Fruit fly (Drosophila melanogaster) whole organism, embryonic: ENCODE data around the gene CG11951.

ENCODE experiments used
- ATbp ChIP-seq: fragments of 200-800 bp; sonication (Bioruptor generic); optimal IDR thresholded peaks from 2 replicates; lab custom pipeline; 2017; ENCODE audit warnings: missing biosample characterization, mild to moderate bottlenecking, missing genetic modification characterization, missing genetic modification reagents
- Abd-B ChIP-seq: fragments of 200-800 bp; sonication (Bioruptor generic); optimal IDR thresholded peaks from 2 replicates; lab custom pipeline; 2018; ENCODE audit warnings: missing biosample characterization, mild to moderate bottlenecking, missing genetic modification characterization, moderate library complexity
- Ada2b ChIP-seq: fragments of 200-800 bp; sonication (Bioruptor generic); IDR thresholded peaks from 2 replicates; pipeline ENCODE4 v1.3.6; 2022; ENCODE audit warnings: missing biosample characterization, missing genetic modification characterization
- BtbVII ChIP-seq: fragments of 200-800 bp; sonication (Bioruptor generic); optimal IDR thresholded peaks from 3 replicates; lab custom pipeline; 2017; ENCODE audit warnings: missing biosample characterization, mild to moderate bottlenecking, missing genetic modification characterization
- CG1024 ChIP-seq: fragments of 200-800 bp; sonication (Bioruptor generic); IDR thresholded peaks from 2 replicates; pipeline ENCODE4 v1.3.6; 2022; ENCODE audit warnings: missing biosample characterization, missing genetic modification characterization
- CG10543 ChIP-seq: fragments of 200-800 bp; sonication (Bioruptor generic); optimal IDR thresholded peaks from 3 replicates; lab custom pipeline; 2017; ENCODE audit warnings: missing biosample characterization, mild to moderate bottlenecking, missing genetic modification characterization, moderate library complexity
- CG11247 ChIP-seq: fragments of 200-800 bp; sonication (Bioruptor generic); IDR thresholded peaks from 2 replicates; pipeline ENCODE4 v1.3.6; 2022; ENCODE audit warnings: missing biosample characterization, missing genetic modification characterization
- CG12299 ChIP-seq: fragments of 200-800 bp; sonication (Bioruptor generic); optimal IDR thresholded peaks from 2 replicates; lab custom pipeline; 2018; ENCODE audit warnings: missing biosample characterization, mild to moderate bottlenecking, missing genetic modification characterization
- CG15514 ChIP-seq: fragments of 200-800 bp; sonication (Bioruptor generic); optimal IDR thresholded peaks from 3 replicates; lab custom pipeline; 2017; ENCODE audit warnings: missing biosample characterization, missing genetic modification characterization, mild to moderate bottlenecking, moderate library complexity, missing genetic modification reagents
- CG1603 ChIP-seq: fragments of 200-800 bp; sonication (Bioruptor generic); optimal IDR thresholded peaks from 2 replicates; lab custom pipeline; 2019; ENCODE audit warnings: missing biosample characterization, mild to moderate bottlenecking, missing genetic modification characterization, moderate library complexity
- CG17361 ChIP-seq: fragments of 200-800 bp; sonication (Bioruptor generic); IDR thresholded peaks from 3 replicates; pipeline ENCODE4 v1.3.6; 2022; ENCODE audit warnings: missing biosample characterization, missing genetic modification characterization
- CG17802 ChIP-seq: fragments of 200-800 bp; sonication (Bioruptor generic); optimal IDR thresholded peaks from 2 replicates; lab custom pipeline; 2018; ENCODE audit warnings: missing biosample characterization, mild to moderate bottlenecking, missing genetic modification characterization, moderate library complexity
- CG18011 ChIP-seq: fragments of 200-800 bp; sonication (Bioruptor generic); optimal IDR thresholded peaks from 2 replicates; lab custom pipeline; 2017; ENCODE audit warnings: missing biosample characterization, missing genetic modification characterization, mild to moderate bottlenecking, moderate library complexity, missing genotype
- CG18262 ChIP-seq: fragments of 200-800 bp; optimal IDR thresholded peaks from 3 replicates; lab custom pipeline; 2019; ENCODE audit warnings: missing biosample characterization, mild to moderate bottlenecking, missing genetic modification characterization, moderate library complexity
- CG4404 ChIP-seq: fragments of 200-800 bp; sonication (Bioruptor generic); IDR thresholded peaks from 2 replicates; pipeline ENCODE4 v1.3.6; 2022; ENCODE audit warnings: missing biosample characterization, missing genetic modification characterization
- CG4424 ChIP-seq: fragments of 200-800 bp; sonication (Bioruptor generic); optimal IDR thresholded peaks from 3 replicates; lab custom pipeline; 2016; ENCODE audit warnings: missing biosample characterization, missing genetic modification characterization
- CG4617 ChIP-seq: fragments of 200-800 bp; sonication (Bioruptor generic); optimal IDR thresholded peaks from 3 replicates; lab custom pipeline; 2016; ENCODE audit warnings: missing biosample characterization, missing genetic modification characterization, borderline replicate concordance
- CG6689 ChIP-seq: fragments of 200-800 bp; sonication (Bioruptor generic); IDR thresholded peaks from 2 replicates; pipeline ENCODE4 v1.3.6; 2022; ENCODE audit warnings: missing biosample characterization, missing genetic modification characterization
- CG7745 ChIP-seq: fragments of 200-800 bp; sonication (Bioruptor generic); optimal IDR thresholded peaks from 2 replicates; lab custom pipeline; 2018; ENCODE audit warnings: missing biosample characterization, mild to moderate bottlenecking, missing genetic modification characterization, moderate library complexity
- CG8281 ChIP-seq: fragments of 200-800 bp; sonication (Bioruptor generic); optimal IDR thresholded peaks from 2 replicates; lab custom pipeline; 2018; ENCODE audit warnings: missing biosample characterization, mild to moderate bottlenecking, missing genetic modification characterization, moderate library complexity
- CG8944 ChIP-seq: fragments of 200-800 bp; sonication (Bioruptor generic); optimal IDR thresholded peaks from 3 replicates; lab custom pipeline; 2016; ENCODE audit warnings: missing biosample characterization, missing genetic modification characterization
- Dll ChIP-seq: fragments of 200-800 bp; sonication (Bioruptor generic); IDR thresholded peaks from 4 replicates; pipeline ENCODE4 v1.3.6; 2022; ENCODE audit warnings: missing biosample characterization, missing genetic modification characterization; ENCODE audit not compliant: partially characterized antibody
- Eip74EF ChIP-seq, 2 experiments: fragments of 200-800 bp in 1 of 2; fragments of >200 bp in 1 of 2; sonication (Bioruptor generic) in 1 of 2; optimal IDR thresholded peaks; 2 replicates each; lab custom pipeline; 2017 to 2019; ENCODE audit warnings: missing biosample characterization in 2 of 2, missing genetic modification characterization in 2 of 2, mild to moderate bottlenecking in 1 of 2, moderate library complexity in 1 of 2
- Lpt ChIP-seq: fragments of >200 bp; optimal IDR thresholded peaks from 2 replicates; lab custom pipeline; 2018; ENCODE audit warnings: missing biosample characterization, missing genetic modification characterization
- NC2β ChIP-seq: fragments of 200-800 bp; sonication (Bioruptor generic); optimal IDR thresholded peaks from 2 replicates; lab custom pipeline; 2016; ENCODE audit warnings: missing biosample characterization, missing genetic modification characterization
- TFAM ChIP-seq: fragments of 200-800 bp; sonication (Bioruptor generic); optimal IDR thresholded peaks from 2 replicates; lab custom pipeline; 2017; ENCODE audit warnings: missing biosample characterization, missing genetic modification characterization, inconsistent platforms
- Tbp ChIP-seq: fragments of >200 bp; optimal IDR thresholded peaks from 2 replicates; lab custom pipeline; 2018; ENCODE audit warnings: missing biosample characterization, missing genetic modification characterization
- Xbp1 ChIP-seq: fragments of 200-800 bp; sonication (Bioruptor generic); optimal IDR thresholded peaks from 3 replicates; lab custom pipeline; 2016; ENCODE audit warnings: missing biosample characterization, mild to moderate bottlenecking, missing genetic modification characterization
- Xrp1 ChIP-seq: fragments of 200-800 bp; sonication (Bioruptor generic); IDR thresholded peaks from 2 replicates; pipeline ENCODE4 v1.3.6; 2022; ENCODE audit warnings: missing biosample characterization, missing genetic modification characterization
- bsh ChIP-seq, 2 experiments: fragments of 200-800 bp; sonication (Bioruptor generic); optimal IDR thresholded peaks; 2 replicates each; lab custom pipeline; 2017 to 2018; ENCODE audit warnings: mild to moderate bottlenecking in 2 of 2, missing biosample characterization in 2 of 2, missing genetic modification characterization in 2 of 2, moderate library complexity in 1 of 2
- cg ChIP-seq: fragments of 200-800 bp; sonication (Bioruptor generic); optimal IDR thresholded peaks from 3 replicates; lab custom pipeline; 2019; ENCODE audit warnings: missing biosample characterization, mild to moderate bottlenecking, missing genetic modification characterization, moderate library complexity
- dati ChIP-seq: fragments of 200-800 bp; sonication (Bioruptor generic); IDR thresholded peaks from 2 replicates; pipeline ENCODE4 v1.3.6; 2022; ENCODE audit warnings: missing biosample characterization, missing genetic modification characterization
- en ChIP-seq: fragments of 200-800 bp; sonication (Bioruptor generic); optimal IDR thresholded peaks from 2 replicates; lab custom pipeline; 2016; ENCODE audit warnings: missing biosample characterization, missing genetic modification characterization
- fd102C ChIP-seq: fragments of 200-800 bp; sonication (Bioruptor generic); optimal IDR thresholded peaks from 2 replicates; lab custom pipeline; 2018; ENCODE audit warnings: missing biosample characterization, mild to moderate bottlenecking, missing genetic modification characterization, moderate library complexity
- fru ChIP-seq: fragments of >200 bp; optimal IDR thresholded peaks from 2 replicates; lab custom pipeline; 2017
- gce ChIP-seq: fragments of 200-800 bp; sonication (Bioruptor generic); IDR thresholded peaks from 3 replicates; pipeline ENCODE4 v1.3.6; 2022; ENCODE audit warnings: missing biosample characterization, missing genetic modification characterization
- lab ChIP-seq: fragments of 200-800 bp; sonication (Bioruptor generic); optimal IDR thresholded peaks from 3 replicates; lab custom pipeline; 2017; ENCODE audit warnings: missing biosample characterization, missing genetic modification characterization, mild to moderate bottlenecking, moderate library complexity, missing genetic modification reagents
- nerfin-1 ChIP-seq: fragments of 200-800 bp; sonication (Bioruptor generic); optimal IDR thresholded peaks from 3 replicates; lab custom pipeline; 2019; ENCODE audit warnings: missing biosample characterization, mild to moderate bottlenecking, missing genetic modification characterization, moderate library complexity
- p53 ChIP-seq: fragments of 200-800 bp; sonication (Bioruptor generic); optimal IDR thresholded peaks from 2 replicates; lab custom pipeline; 2016; ENCODE audit warnings: missing biosample characterization, missing genetic modification characterization
- pzg ChIP-seq: fragments of 200-800 bp; sonication (Bioruptor generic); optimal IDR thresholded peaks from 3 replicates; lab custom pipeline; 2018; ENCODE audit warnings: missing biosample characterization, mild to moderate bottlenecking, missing genetic modification characterization, moderate library complexity
- ranshi ChIP-seq: fragments of 200-800 bp; sonication (Bioruptor generic); IDR thresholded peaks from 2 replicates; pipeline ENCODE4 v1.3.6; 2022; ENCODE audit warnings: missing biosample characterization, missing genetic modification characterization
- row ChIP-seq: fragments of 200-800 bp; sonication (Bioruptor generic); IDR thresholded peaks from 3 replicates; pipeline ENCODE4 v1.3.6; 2022; ENCODE audit warnings: missing biosample characterization, missing genetic modification characterization
- slbo ChIP-seq: fragments of 200-800 bp; sonication (Bioruptor generic); IDR thresholded peaks from 2 replicates; pipeline ENCODE4 v1.3.6; 2022; ENCODE audit warnings: missing biosample characterization, missing genetic modification characterization
- sr ChIP-seq: fragments of 200-800 bp; sonication (Bioruptor generic); IDR thresholded peaks from 3 replicates; pipeline ENCODE4 v1.3.6; 2022; ENCODE audit warnings: missing biosample characterization, missing genetic modification characterization
- stwl ChIP-seq: fragments of 200-800 bp; sonication (Bioruptor generic); optimal IDR thresholded peaks from 3 replicates; lab custom pipeline; 2018; ENCODE audit warnings: missing biosample characterization, mild to moderate bottlenecking, missing genetic modification characterization, moderate library complexity
- tap ChIP-seq: fragments of 200-800 bp; optimal IDR thresholded peaks from 3 replicates; lab custom pipeline; 2019; ENCODE audit warnings: missing biosample characterization, mild to moderate bottlenecking, missing genetic modification characterization, moderate library complexity
- tgo ChIP-seq: fragments of 200-800 bp; sonication (Bioruptor generic); IDR thresholded peaks from 3 replicates; pipeline ENCODE4 v1.3.6; 2022; ENCODE audit warnings: missing biosample characterization, missing genetic modification characterization
- unc-4 ChIP-seq: fragments of 200-800 bp; sonication (Bioruptor generic); IDR thresholded peaks from 2 replicates; pipeline ENCODE4 v1.3.6; 2022; ENCODE audit warnings: missing biosample characterization, missing genetic modification characterization; ENCODE audit not compliant: partially characterized antibody

Gene CG11951

DNA sequence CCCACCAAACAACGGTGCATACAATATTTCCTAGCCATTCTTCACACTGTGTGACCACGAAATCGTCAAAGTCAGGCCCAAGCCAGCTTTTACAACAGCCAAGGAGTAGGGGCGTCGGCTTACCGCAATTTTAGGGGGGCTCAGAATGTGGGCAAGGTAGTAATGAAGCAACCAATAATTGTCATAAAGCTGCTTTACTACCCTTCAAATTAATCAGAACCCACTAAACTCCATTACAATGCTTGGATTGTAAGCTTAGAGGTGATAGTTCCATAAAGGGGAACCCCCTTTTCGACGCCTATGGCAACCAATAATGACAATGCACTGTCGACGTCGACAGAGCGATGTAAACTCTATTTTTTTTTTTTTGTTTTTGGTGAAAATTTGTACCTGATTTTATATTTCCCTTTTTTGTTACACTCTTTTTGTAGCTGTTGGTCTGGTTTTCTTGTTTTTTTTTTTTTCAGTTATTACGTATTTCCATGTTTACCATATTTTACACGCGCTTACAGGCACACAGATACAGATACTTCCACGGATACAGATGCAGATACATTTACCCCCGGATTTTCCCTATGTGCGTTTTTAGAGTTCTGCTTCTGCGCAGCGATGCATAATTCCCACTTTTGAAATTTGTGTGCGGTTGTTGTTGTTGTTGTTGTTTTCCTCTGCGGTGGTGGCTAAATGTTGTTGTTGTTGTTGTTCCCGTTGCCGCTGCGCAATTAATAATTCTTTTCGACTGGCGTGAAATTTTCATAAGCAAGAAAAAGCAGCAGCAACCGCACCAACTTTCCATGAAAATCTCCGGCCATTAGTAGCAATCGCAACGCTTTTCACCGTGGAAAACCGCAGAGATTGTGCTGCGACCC, 33.7 kb downstream of the CG11951 start (continued):
- peak; percentile 31 for TF ChIP-seq CG15514 (GFP tag; lab: Kevin White, UChicago)
- peak; percentile 35; the same call in 1 of the 2 replicates for TF ChIP-seq CG4404 (GFP tag; lab: Robert Waterston, UW)
- TF ChIP-seq CG12299 (tag; lab: Kevin White, UChicago), result peak; percentile 59
- peak; percentile 28 for TF ChIP-seq CG4617 (GFP tag; lab: Kevin White, UChicago)
- peak; percentile 72 for TF ChIP-seq Ada2b (GFP tag; lab: Robert Waterston, UW)
- TF ChIP-seq tap (tag; lab: Kevin White, UChicago), result peak; percentile 74
- no peak for TF ChIP-seq Dll (GFP tag; lab: Robert Waterston, UW)
- TF ChIP-seq TFAM (GFP tag; lab: Kevin White, UChicago), result peak; percentile 46
- no peak for TF ChIP-seq pzg (GFP tag; lab: Kevin White, UChicago)
- peak; percentile 89 for TF ChIP-seq Xrp1
- peak; percentile 69 for TF ChIP-seq tgo (GFP tag; lab: Robert Waterston, UW)
- peak; percentile 76 for TF ChIP-seq lab (GFP tag; lab: Kevin White, UChicago)
- peak; percentile 86 for TF ChIP-seq CG18262
- TF ChIP-seq NC2β (GFP tag; lab: Kevin White, UChicago), result peak; percentile 68
- peak; percentile 14 to 90 for TF ChIP-seq bsh (GFP tag; optimal IDR thresholded peaks at IDR 0.05; lab: Kevin White, UChicago)
- peak; percentile 92 for TF ChIP-seq CG1603 (tag; lab: Kevin White, UChicago)
- TF ChIP-seq row (GFP tag; lab: Robert Waterston, UW), result peak; percentile 80
- peak; percentile 72 for TF ChIP-seq nerfin-1 (tag; lab: Kevin White, UChicago)
- peak; percentile 11 for TF ChIP-seq BtbVII (GFP tag; lab: Kevin White, UChicago)
- TF ChIP-seq gce (GFP tag; lab: Robert Waterston, UW), result peak; percentile 76
- peak; percentile 51 for TF ChIP-seq slbo (GFP tag; lab: Robert Waterston, UW)
- TF ChIP-seq sr, result peak; percentile 20; the same call in 1 of the 3 replicates
- TF ChIP-seq CG6689 (GFP tag; lab: Robert Waterston, UW), result peak; percentile 87
- TF ChIP-seq ATbp (GFP tag; lab: Kevin White, UChicago), result peak; percentile 86
- peak; percentile 47 for TF ChIP-seq CG17802 (tag; lab: Kevin White, UChicago)
- no peak for TF ChIP-seq CG7745
- peak; percentile 54 for TF ChIP-seq cg (GFP tag; lab: Kevin White, UChicago)
- peak; percentile 87 for TF ChIP-seq CG17361
- peak; percentile 32; the same call in 1 of the 2 replicates for TF ChIP-seq CG11247 (GFP tag; lab: Robert Waterston, UW)
- TF ChIP-seq Tbp (GFP tag; lab: Kevin White, UChicago), result no peak
- no peak for TF ChIP-seq CG10543
- no peak for TF ChIP-seq fru (lab: Kevin White, UChicago)
- TF ChIP-seq CG8944 (GFP tag; lab: Kevin White, UChicago), result peak; percentile 70
- peak; percentile 43; the same call in 1 of the 2 replicates for TF ChIP-seq dati (GFP tag; lab: Robert Waterston, UW)
- TF ChIP-seq p53 (GFP tag; lab: Kevin White, UChicago), result no peak
- TF ChIP-seq CG18011, result no peak
- no peak for TF ChIP-seq stwl (tag; lab: Kevin White, UChicago)
- no peak for TF ChIP-seq Lpt (GFP tag; lab: Kevin White, UChicago)
- peak; percentile 75 for TF ChIP-seq Abd-B
- no peak for TF ChIP-seq unc-4 (GFP tag; lab: Robert Waterston, UW)
- peak; percentile 58 for TF ChIP-seq CG8281 (tag; lab: Kevin White, UChicago)
- peak; percentile 57; the same call in 1 of the 2 replicates for TF ChIP-seq CG1024
- TF ChIP-seq ranshi (GFP tag; lab: Robert Waterston, UW), result peak; percentile 72; the same call in 1 of the 2 replicates
- peak; percentile 69 for TF ChIP-seq en
- TF ChIP-seq CG4424, result peak; percentile 84
- TF ChIP-seq Xbp1 (GFP tag; lab: Kevin White, UChicago), result peak; percentile 85
- peak in 1 of 2 experiments; percentile 78 for TF ChIP-seq Eip74EF (GFP tag; optimal IDR thresholded peaks at IDR 0.05; lab: Kevin White, UChicago)
- TF ChIP-seq fd102C (GFP tag; lab: Kevin White, UChicago), result no peak
